Fruit fly (Drosophila melanogaster): ENCODE measurements around the gene CG8202.

The CG8202 gene

DNA sequence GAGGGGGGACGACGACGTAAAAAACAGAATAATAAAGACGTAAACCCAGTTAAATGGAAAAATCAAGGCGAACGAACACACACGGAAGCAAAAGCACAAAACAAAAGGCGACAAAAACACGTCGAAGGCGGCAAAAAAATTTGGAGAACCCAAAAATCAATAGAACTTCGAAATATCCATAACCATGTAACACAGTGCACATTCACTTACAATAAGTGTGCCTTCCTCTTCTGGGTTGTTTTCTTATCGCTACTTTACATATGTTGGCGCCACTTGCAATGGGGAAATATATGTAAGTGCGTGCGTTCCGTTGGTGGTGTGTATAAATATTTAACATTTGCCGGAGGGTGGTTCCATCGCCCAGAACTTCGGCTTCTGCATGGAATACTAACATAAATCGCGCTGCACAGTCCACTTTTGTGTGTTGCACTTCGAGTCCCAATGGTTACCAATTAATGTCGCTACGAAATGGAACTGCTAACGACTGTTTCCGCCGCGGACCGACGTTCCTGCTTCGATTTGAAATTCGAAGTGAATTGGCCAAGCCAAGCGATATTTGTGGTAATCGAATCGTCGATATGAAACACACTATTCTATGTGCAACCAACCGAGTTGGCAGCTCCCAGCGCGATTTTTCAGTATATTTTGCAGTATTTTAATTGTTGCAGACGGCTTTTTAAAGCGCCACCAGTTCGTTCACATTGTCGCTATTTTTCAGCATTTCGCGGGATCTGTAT is 15.4 kb downstream of the CG8202 start, which contains the start of the genes CG9801 and Nasp (continued):
- TF ChIP-seq row (GFP tag; IDR thresholded peaks at IDR 0.05) (peak; percentile 51), tx (GFP tag; optimal IDR thresholded peaks at IDR 0.05) (peak; percentile 15), CG14667 (GFP tag; IDR thresholded peaks at IDR 0.05) (no peak), ewg (GFP tag; optimal IDR thresholded peaks at IDR 0.05) (no peak), dpn (GFP tag; optimal IDR thresholded peaks at IDR 0.05) (peak; percentile 29 to 33), PHDP (tag; optimal IDR thresholded peaks at IDR 0.05) (no peak), Side (GFP tag; optimal IDR thresholded peaks at IDR 0.05) (no peak), pzg (GFP tag; optimal IDR thresholded peaks at IDR 0.05) (peak; percentile 97), klu (GFP tag; IDR thresholded peaks at IDR 0.05) (no peak), CG12942 (GFP tag; optimal IDR thresholded peaks at IDR 0.05) (no peak), Ada2b (GFP tag; IDR thresholded peaks at IDR 0.05) (no peak), ara (GFP tag; IDR thresholded peaks at IDR 0.05) (no peak), dimm (GFP tag; IDR thresholded peaks at IDR 0.05) (no peak), ham (GFP tag; IDR thresholded peaks at IDR 0.05) (no peak), CG5180 (GFP tag; optimal IDR thresholded peaks at IDR 0.05) (no peak), Med (GFP tag) (peak; percentile 92), vnd (GFP tag; IDR thresholded peaks at IDR 0.05; ENCODE audit: partially characterized antibody) (peak; percentile 62; the same call in 2 of the 3 replicates), Nf-YC (tag; optimal IDR thresholded peaks at IDR 0.05) (peak; percentile 20), CG18262 (tag; optimal IDR thresholded peaks at IDR 0.05) (no peak), knrl (GFP tag; IDR thresholded peaks at IDR 0.05; ENCODE audit: partially characterized antibody) (peak; percentile 79), org-1 (GFP tag; optimal IDR thresholded peaks at IDR 0.05) (peak; percentile 17), lmd (GFP tag; IDR thresholded peaks at IDR 0.05) (peak; percentile 25; the same call in 1 of the 2 replicates), E2f1 (GFP tag; IDR thresholded peaks at IDR 0.05) (peak; percentile 42; the same call in 1 of the 2 replicates), CG10462 (GFP tag; optimal IDR thresholded peaks at IDR 0.05) (no peak), Hr51 (GFP tag; optimal IDR thresholded peaks at IDR 0.05) (peak in 1 of 2 experiments; percentile 18), CG17912 (GFP tag; optimal IDR thresholded peaks at IDR 0.05) (peak; percentile 35), CG10267 (tag; optimal IDR thresholded peaks at IDR 0.05) (peak; percentile 54), Dref (GFP tag; IDR thresholded peaks at IDR 0.05) (peak; percentile 90), CG7987 (GFP tag; optimal IDR thresholded peaks at IDR 0.05) (peak; percentile 58), dan (GFP tag; IDR thresholded peaks at IDR 0.05) (no peak), grn (GFP tag; optimal IDR thresholded peaks at IDR 0.05) (no peak), prd (optimal IDR thresholded peaks at IDR 0.05) (no peak), prd (GFP tag; IDR thresholded peaks at IDR 0.05) (peak; percentile 22; the same call in 1 of the 3 replicates), abd-A (tag; optimal IDR thresholded peaks at IDR 0.05) (no peak), wor (GFP tag; IDR thresholded peaks at IDR 0.05) (no peak), H15 (GFP tag; IDR thresholded peaks at IDR 0.05) (no peak), shn (GFP tag; optimal IDR thresholded peaks at IDR 0.05) (no peak), nau (GFP tag; optimal IDR thresholded peaks at IDR 0.05) (peak; percentile 4), Jarid2 (GFP tag; optimal IDR thresholded peaks at IDR 0.05) (peak; percentile 81), CG12744 (GFP tag; optimal IDR thresholded peaks at IDR 0.05) (no peak), CG15011 (GFP tag; optimal IDR thresholded peaks at IDR 0.05) (peak; percentile 11), crp (GFP tag; optimal IDR thresholded peaks at IDR 0.05) (peak in 1 of 2 experiments; percentile 16), bowl (GFP tag; IDR thresholded peaks at IDR 0.05) (no peak), CG8924 (tag; optimal IDR thresholded peaks at IDR 0.05) (peak; percentile 37), NfI (GFP tag; optimal IDR thresholded peaks at IDR 0.05) (peak; percentile 39), CG43689 (GFP tag; IDR thresholded peaks at IDR 0.05) (no peak), sug (tag; optimal IDR thresholded peaks at IDR 0.05) (no peak), Tbp (GFP tag; optimal IDR thresholded peaks at IDR 0.05) (no peak), CG15696 (tag; optimal IDR thresholded peaks at IDR 0.05) (peak; percentile 14), sim (GFP tag; IDR thresholded peaks at IDR 0.05) (no peak)

Data from whole organism, embryonic.